Worm (Caenorhabditis elegans) whole organism, L4 larva: ENCODE data around the gene frl-1.
A peak's percentile ranks its signal among the peaks of the same experiment; 100 is the strongest.

Source experiments
- D1046.2 ChIP-seq: fragments of 200-800 bp; sonication (Bioruptor generic); IDR thresholded peaks from 2 replicates; pipeline ENCODE4 v1.3.6; 2022; ENCODE audit warnings: missing genetic modification characterization, missing compliant biosample characterization
- F37D6.2 ChIP-seq: sonication (generic microtip); optimal IDR thresholded peaks from 2 replicates; lab custom pipeline; 2016; ENCODE audit warnings: mild to moderate bottlenecking, missing genetic modification characterization, missing compliant biosample characterization
- F49E8.2 ChIP-seq: sonication (generic microtip); optimal IDR thresholded peaks from 2 replicates; lab custom pipeline; 2016; ENCODE audit warnings: missing compliant biosample characterization, mild to moderate bottlenecking, missing genetic modification characterization, borderline replicate concordance
- R02D3.7 ChIP-seq: fragments of 150-350 bp; sonication (generic microtip); optimal IDR thresholded peaks from 3 replicates; lab custom pipeline; 2014; ENCODE audit warnings: missing biosample characterization, missing genetic modification characterization
- T26A8.4 ChIP-seq: fragments of 200-800 bp; sonication (Bioruptor generic); IDR thresholded peaks from 2 replicates; pipeline ENCODE4 v1.3.6; 2022; ENCODE audit warnings: missing genetic modification characterization, missing compliant biosample characterization
- Y5F2A.4 ChIP-seq: fragments of 200-800 bp; sonication (Bioruptor generic); optimal IDR thresholded peaks from 2 replicates; lab custom pipeline; 2018; ENCODE audit warnings: mild to moderate bottlenecking, missing genetic modification characterization, missing compliant biosample characterization
- aha-1 ChIP-seq: fragments of 150-350 bp; peaks from one replicate; lab custom pipeline; 2014; ENCODE audit warnings: missing biosample characterization, missing genetic modification characterization
- aly-2 ChIP-seq: sonication (generic microtip); optimal IDR thresholded peaks from 2 replicates; lab custom pipeline; 2018; ENCODE audit warnings: missing biosample characterization, missing genetic modification characterization
- ama-1 ChIP-seq: fragments of 150-350 bp; optimal IDR thresholded peaks from 2 replicates; lab custom pipeline; 2014; ENCODE audit warnings: inconsistent platforms, mixed read lengths
- attf-4 ChIP-seq: sonication (generic microtip); optimal IDR thresholded peaks from 3 replicates; lab custom pipeline; 2017; ENCODE audit warnings: missing biosample characterization, missing genetic modification characterization
- ceh-20 ChIP-seq: fragments of 200-800 bp; sonication (Bioruptor generic); IDR thresholded peaks from 2 replicates; pipeline ENCODE4 v1.3.6; 2022; ENCODE audit warnings: missing genetic modification reagents, missing genetic modification characterization, missing compliant biosample characterization
- ceh-44 ChIP-seq: fragments of 200-800 bp; sonication (Bioruptor generic); IDR thresholded peaks from 2 replicates; pipeline ENCODE4 v1.3.6; 2022; ENCODE audit warnings: missing genetic modification reagents, missing genetic modification characterization, missing compliant biosample characterization
- ceh-62 ChIP-seq: sonication (generic microtip); optimal IDR thresholded peaks from 2 replicates; lab custom pipeline; 2017; ENCODE audit warnings: missing biosample characterization, missing genetic modification characterization
- ceh-82 ChIP-seq: sonication (generic microtip); optimal IDR thresholded peaks from 2 replicates; lab custom pipeline; 2017; ENCODE audit warnings: missing biosample characterization, missing genetic modification characterization
- ctbp-1 ChIP-seq: fragments of 200-800 bp; sonication (Bioruptor generic); IDR thresholded peaks from 2 replicates; pipeline ENCODE4 v1.3.6; 2022; ENCODE audit warnings: missing genetic modification reagents, missing genetic modification characterization, missing compliant biosample characterization
- daf-16 ChIP-seq, 3 experiments: sonication (generic microtip); optimal IDR thresholded peaks; 2 replicates each; lab custom pipeline; 2016 to 2017; ENCODE audit warnings: missing genetic modification characterization in 3 of 3, missing genetic modification reagents in 3 of 3, mild to moderate bottlenecking in 2 of 3, missing compliant biosample characterization in 2 of 3, missing biosample characterization in 1 of 3, moderate library complexity in 1 of 3
- dmd-9 ChIP-seq: fragments of 200-800 bp; sonication (Bioruptor generic); IDR thresholded peaks from 2 replicates; pipeline ENCODE4 v1.3.6; 2022; ENCODE audit warnings: missing genetic modification reagents, missing genetic modification characterization, missing compliant biosample characterization
- dpl-1 ChIP-seq: fragments of 150-350 bp; optimal IDR thresholded peaks from 2 replicates; lab custom pipeline; 2014; ENCODE audit warnings: missing biosample characterization, missing genetic modification reagents, missing genetic modification characterization
- dve-1 ChIP-seq: sonication (generic microtip); optimal IDR thresholded peaks from 2 replicates; lab custom pipeline; 2017; ENCODE audit warnings: antibody characterized with exemption, mild to moderate bottlenecking, missing genetic modification characterization, missing compliant biosample characterization; ENCODE audit not compliant: insufficient read depth
- egl-27 ChIP-seq: sonication (generic microtip); optimal IDR thresholded peaks from 3 replicates; lab custom pipeline; 2017; ENCODE audit warnings: missing biosample characterization, missing genetic modification reagents, missing genetic modification characterization
- egl-43 ChIP-seq: fragments of 200-800 bp; sonication (Bioruptor generic); IDR thresholded peaks from 2 replicates; pipeline ENCODE4 v1.3.6; 2022; ENCODE audit warnings: missing genetic modification reagents, missing genetic modification characterization, missing compliant biosample characterization
- fkh-10 ChIP-seq: fragments of 150-350 bp; optimal IDR thresholded peaks from 2 replicates; lab custom pipeline; 2014; ENCODE audit warnings: missing biosample characterization, missing genetic modification reagents, missing genetic modification characterization
- hlh-11 ChIP-seq: fragments of 200-800 bp; sonication (Bioruptor generic); optimal IDR thresholded peaks from 2 replicates; lab custom pipeline; 2018; ENCODE audit warnings: mild to moderate bottlenecking, missing genetic modification characterization, missing compliant biosample characterization
- jun-1 ChIP-seq: fragments of 150-350 bp; optimal IDR thresholded peaks from 2 replicates; lab custom pipeline; 2014; ENCODE audit warnings: missing biosample characterization, missing genetic modification reagents, missing genetic modification characterization
- lim-7 ChIP-seq: fragments of 200-800 bp; sonication (Bioruptor generic); IDR thresholded peaks from 2 replicates; pipeline ENCODE4 v1.3.6; 2022; ENCODE audit warnings: missing genetic modification characterization, missing compliant biosample characterization
- lin-1 ChIP-seq: fragments of 200-800 bp; sonication (Bioruptor generic); IDR thresholded peaks from 2 replicates; pipeline ENCODE4 v1.3.6; 2022; ENCODE audit warnings: missing genetic modification reagents, missing genetic modification characterization, missing compliant biosample characterization
- lin-13 ChIP-seq: fragments of 150-350 bp; optimal IDR thresholded peaks from 2 replicates; lab custom pipeline; 2014; ENCODE audit warnings: missing biosample characterization, missing genetic modification reagents, missing genetic modification characterization
- lin-15B ChIP-seq: fragments of 150-350 bp; sonication (generic microtip); optimal IDR thresholded peaks from 3 replicates; lab custom pipeline; 2014; ENCODE audit warnings: missing biosample characterization, missing genetic modification characterization
- lin-38 ChIP-seq: fragments of 200-800 bp; sonication (Bioruptor generic); IDR thresholded peaks from 2 replicates; pipeline ENCODE4 v1.3.6; 2022; ENCODE audit warnings: missing genetic modification reagents, missing genetic modification characterization, missing compliant biosample characterization
- lin-39 ChIP-seq: fragments of 150-350 bp; optimal IDR thresholded peaks from 2 replicates; lab custom pipeline; 2014; ENCODE audit warnings: missing biosample characterization, missing genetic modification reagents, missing genetic modification characterization
- lsy-2 ChIP-seq, 2 experiments: fragments of 150-350 bp in 1 of 2; sonication (generic microtip) in 1 of 2; optimal IDR thresholded peaks; 2 replicates each; lab custom pipeline; 2014 to 2017; ENCODE audit warnings: missing biosample characterization in 2 of 2, missing genetic modification characterization in 2 of 2
- madf-9 ChIP-seq: fragments of 200-800 bp; sonication (Bioruptor generic); conservative IDR thresholded peaks from 2 replicates; pipeline ENCODE4 v1.3.6; 2022; ENCODE audit warnings: missing genetic modification reagents, missing genetic modification characterization, missing compliant biosample characterization
- mep-1 ChIP-seq: fragments of 150-350 bp; sonication (generic microtip); optimal IDR thresholded peaks from 3 replicates; lab custom pipeline; 2014; ENCODE audit warnings: missing biosample characterization, missing genetic modification characterization
- mes-2 ChIP-seq: sonication (generic microtip); optimal IDR thresholded peaks from 2 replicates; lab custom pipeline; 2016; ENCODE audit warnings: missing genotype, mild to moderate bottlenecking, missing genetic modification characterization, missing compliant biosample characterization; ENCODE audit not compliant: poor library complexity, severe bottlenecking
- mxl-3 ChIP-seq: fragments of 200-800 bp; sonication (Bioruptor generic); optimal IDR thresholded peaks from 2 replicates; lab custom pipeline; 2018; ENCODE audit warnings: mild to moderate bottlenecking, missing genetic modification characterization, missing compliant biosample characterization
- nhr-10 ChIP-seq: fragments of 150-350 bp; optimal IDR thresholded peaks from 2 replicates; lab custom pipeline; 2014; ENCODE audit warnings: missing biosample characterization, missing genetic modification characterization
- nhr-102 ChIP-seq: sonication (generic microtip); optimal IDR thresholded peaks from 2 replicates; lab custom pipeline; 2016; ENCODE audit warnings: mild to moderate bottlenecking, missing genetic modification characterization, moderate library complexity, missing compliant biosample characterization
- nhr-11 ChIP-seq: fragments of 150-350 bp; optimal IDR thresholded peaks from 2 replicates; lab custom pipeline; 2014; ENCODE audit warnings: missing biosample characterization, missing genetic modification characterization
- nhr-111 ChIP-seq: fragments of 200-800 bp; sonication (Bioruptor generic); optimal IDR thresholded peaks from 2 replicates; lab custom pipeline; 2018; ENCODE audit warnings: mild to moderate bottlenecking, missing genetic modification characterization, missing compliant biosample characterization
- nhr-28 ChIP-seq: fragments of 150-350 bp; optimal IDR thresholded peaks from 2 replicates; lab custom pipeline; 2014; ENCODE audit warnings: missing biosample characterization, missing genetic modification characterization
- nhr-6 ChIP-seq: fragments of 150-350 bp; optimal IDR thresholded peaks from 2 replicates; lab custom pipeline; 2014; ENCODE audit warnings: missing biosample characterization, missing genetic modification characterization
- php-3 ChIP-seq: fragments of 200-800 bp; sonication (Bioruptor generic); IDR thresholded peaks from 2 replicates; pipeline ENCODE4 v1.3.6; 2022; ENCODE audit warnings: missing genetic modification reagents, missing genetic modification characterization, missing compliant biosample characterization
- pqm-1 ChIP-seq: sonication (generic microtip); optimal IDR thresholded peaks from 2 replicates; lab custom pipeline; 2017; ENCODE audit warnings: missing biosample characterization, missing genetic modification characterization
- saeg-2 ChIP-seq: fragments of 200-800 bp; sonication (Bioruptor generic); IDR thresholded peaks from 2 replicates; pipeline ENCODE4 v1.3.6; 2022; ENCODE audit warnings: missing genetic modification reagents, missing genetic modification characterization, missing compliant biosample characterization
- set-16 ChIP-seq: fragments of 200-800 bp; sonication (Bioruptor generic); IDR thresholded peaks from 2 replicates; pipeline ENCODE4 v1.3.6; 2022; ENCODE audit warnings: missing genetic modification reagents, missing genetic modification characterization, missing compliant biosample characterization
- snpc-1.2 ChIP-seq: fragments of 200-800 bp; sonication (Bioruptor generic); IDR thresholded peaks from 2 replicates; pipeline ENCODE4 v1.3.6; 2022; ENCODE audit warnings: missing genetic modification reagents, missing genetic modification characterization, missing compliant biosample characterization
- spr-3 ChIP-seq: fragments of 200-800 bp; sonication (Bioruptor generic); optimal IDR thresholded peaks from 2 replicates; lab custom pipeline; 2018; ENCODE audit warnings: mild to moderate bottlenecking, missing genetic modification characterization, missing compliant biosample characterization
- tra-1 ChIP-seq: fragments of 200-800 bp; sonication (Bioruptor generic); IDR thresholded peaks from 2 replicates; pipeline ENCODE4 v1.3.6; 2022; ENCODE audit warnings: missing genetic modification reagents, missing genetic modification characterization, missing compliant biosample characterization
- unc-39 ChIP-seq: sonication (generic microtip); optimal IDR thresholded peaks from 2 replicates; lab custom pipeline; 2017; ENCODE audit warnings: missing biosample characterization, missing genetic modification characterization
- unc-62 ChIP-seq, 3 experiments: fragments of 150-350 bp in 1 of 3; sonication (generic microtip); optimal IDR thresholded peaks in 2 of 3; peaks in 1 of 3; 1 replicate in 1 of 3; 2 replicates in 2 of 3; lab custom pipeline; 2014 to 2017; ENCODE audit warnings: missing biosample characterization in 3 of 3, missing genetic modification characterization in 3 of 3, missing genetic modification reagents in 3 of 3, missing genotype in 1 of 3
- zag-1 ChIP-seq: fragments of 150-350 bp; optimal IDR thresholded peaks from 2 replicates; lab custom pipeline; 2014; ENCODE audit warnings: missing biosample characterization, missing genetic modification characterization
- zfp-3 ChIP-seq: fragments of 200-800 bp; sonication (Bioruptor generic); conservative IDR thresholded peaks from 2 replicates; pipeline ENCODE4 v1.3.6; 2022; ENCODE audit warnings: missing genetic modification reagents, missing genetic modification characterization, missing compliant biosample characterization

The frl-1 gene

ce11 chrIII:2170556-2170955 is 46.6 kb downstream of the frl-1 start:
- no peak for TF ChIP-seq snpc-1.2 (GFP tag; lab: Robert Waterston, UW)
- TF ChIP-seq tra-1 (GFP tag; lab: Robert Waterston, UW): no peak
- no peak for TF ChIP-seq Y5F2A.4 (GFP tag; lab: Kevin White, UChicago)
- TF ChIP-seq nhr-102 (tag; lab: Kevin White, UChicago): no peak
- TF ChIP-seq nhr-6 (tag; lab: Kevin White, UChicago): no peak
- TF ChIP-seq F49E8.2 (tag; lab: Kevin White, UChicago): no peak
- no peak for TF ChIP-seq saeg-2 (GFP tag; lab: Robert Waterston, UW)
- TF ChIP-seq R02D3.7 (tag; lab: Kevin White, UChicago): no peak
- no peak for TF ChIP-seq T26A8.4 (GFP tag; lab: Robert Waterston, UW)
- TF ChIP-seq ceh-82 (tag; lab: Kevin White, UChicago): no peak
- TF ChIP-seq ctbp-1 (GFP tag; lab: Robert Waterston, UW): no peak
- TF ChIP-seq unc-62 (GFP tag; optimal IDR thresholded peaks at IDR 0.05 in 1 of 2; lab: Kevin White, UChicago): peak in 1 of 2 experiments; percentile 63
- TF ChIP-seq unc-62 (tag; optimal IDR thresholded peaks at IDR 0.05; lab: Kevin White, UChicago): no peak
- TF ChIP-seq lsy-2 (tag; optimal IDR thresholded peaks at IDR 0.05; lab: Kevin White, UChicago): peak in 1 of 2 experiments; percentile 33
- peak; percentile 44 for TF ChIP-seq hlh-11 (tag; lab: Kevin White, UChicago)
- no peak for TF ChIP-seq lin-15B (tag; lab: Kevin White, UChicago)
- no peak for TF ChIP-seq zag-1
- peak in 1 of 2 experiments; percentile 66 for TF ChIP-seq daf-16 (GFP tag; optimal IDR thresholded peaks at IDR 0.05; lab: Kevin White, UChicago)
- peak; percentile 63 for TF ChIP-seq daf-16 (tag; optimal IDR thresholded peaks at IDR 0.05; lab: Kevin White, UChicago)
- TF ChIP-seq aly-2 (tag; lab: Kevin White, UChicago): no peak
- TF ChIP-seq set-16 (GFP tag; lab: Robert Waterston, UW): no peak
- no peak for TF ChIP-seq dmd-9 (GFP tag; lab: Robert Waterston, UW)
- TF ChIP-seq ceh-20 (GFP tag; lab: Robert Waterston, UW): no peak
- TF ChIP-seq php-3 (GFP tag; lab: Robert Waterston, UW): no peak
- no peak for TF ChIP-seq aha-1 (tag; lab: Kevin White, UChicago)
- no peak for TF ChIP-seq lim-7 (GFP tag; lab: Robert Waterston, UW)
- no peak for TF ChIP-seq lin-1 (GFP tag; lab: Robert Waterston, UW)
- TF ChIP-seq mes-2 (tag; lab: Kevin White, UChicago): no peak
- TF ChIP-seq dpl-1: no peak
- no peak for TF ChIP-seq egl-27 (tag; lab: Kevin White, UChicago)
- no peak for TF ChIP-seq fkh-10 (GFP tag; lab: Kevin White, UChicago)
- no peak for TF ChIP-seq mxl-3 (GFP tag; lab: Kevin White, UChicago)
- TF ChIP-seq spr-3: no peak
- no peak for TF ChIP-seq attf-4 (tag; lab: Kevin White, UChicago)
- TF ChIP-seq ama-1: no peak
- TF ChIP-seq madf-9 (GFP tag; lab: Robert Waterston, UW): no peak
- TF ChIP-seq zfp-3: no peak
- no peak for TF ChIP-seq pqm-1 (tag; lab: Kevin White, UChicago)
- TF ChIP-seq ceh-62 (tag; lab: Kevin White, UChicago): no peak
- TF ChIP-seq lin-13 (GFP tag; lab: Kevin White, UChicago): no peak
- peak; percentile 34 for TF ChIP-seq nhr-11
- no peak for TF ChIP-seq unc-39 (tag; lab: Kevin White, UChicago)
- TF ChIP-seq dve-1 (tag; lab: Kevin White, UChicago): no peak
- TF ChIP-seq D1046.2 (GFP tag; lab: Robert Waterston, UW): no peak
- TF ChIP-seq lin-39 (tag; lab: Kevin White, UChicago): no peak
- no peak for TF ChIP-seq lin-38 (GFP tag; lab: Robert Waterston, UW)
- TF ChIP-seq nhr-10 (tag; lab: Kevin White, UChicago): no peak
- no peak for TF ChIP-seq ceh-44 (GFP tag; lab: Robert Waterston, UW)
- TF ChIP-seq nhr-28 (tag; lab: Kevin White, UChicago): peak; percentile 12
- no peak for TF ChIP-seq mep-1 (tag; lab: Kevin White, UChicago)
- no peak for TF ChIP-seq nhr-111 (GFP tag; lab: Kevin White, UChicago)
- TF ChIP-seq egl-43 (GFP tag; lab: Robert Waterston, UW): no peak
- TF ChIP-seq jun-1 (tag; lab: Kevin White, UChicago): no peak
- no peak for TF ChIP-seq F37D6.2
